Worm (Caenorhabditis elegans) whole organism, L3 larva: Measurements from ENCODE around the gene K01H12.4.

ENCODE experiments used
- elt-1 ChIP-seq: fragments of 150-350 bp; optimal IDR thresholded peaks from 2 replicates; lab custom pipeline; 2014; ENCODE audit warnings: missing biosample characterization, missing genetic modification characterization
- lin-15B ChIP-seq: fragments of 150-350 bp; optimal IDR thresholded peaks from 2 replicates; lab custom pipeline; 2014; ENCODE audit warnings: missing biosample characterization, missing genetic modification characterization
- lin-39 ChIP-seq: fragments of 150-350 bp; optimal IDR thresholded peaks from 2 replicates; lab custom pipeline; 2018; ENCODE audit warnings: missing biosample characterization, missing genetic modification reagents, missing genetic modification characterization
- nhr-11 ChIP-seq: fragments of 150-350 bp; optimal IDR thresholded peaks from 2 replicates; lab custom pipeline; 2014; ENCODE audit warnings: missing biosample characterization, missing genetic modification characterization
- nhr-237 ChIP-seq: fragments of 150-350 bp; optimal IDR thresholded peaks from 2 replicates; lab custom pipeline; 2014; ENCODE audit warnings: missing biosample characterization, missing genetic modification characterization
- nhr-25 ChIP-seq: sonication (generic microtip); optimal IDR thresholded peaks from 2 replicates; lab custom pipeline; 2017; ENCODE audit warnings: missing biosample characterization, missing genetic modification characterization
- nhr-76 ChIP-seq: fragments of 150-350 bp; sonication (generic microtip); optimal IDR thresholded peaks from 5 replicates; lab custom pipeline; 2014; ENCODE audit warnings: missing biosample characterization, missing genetic modification characterization
- nhr-77 ChIP-seq: fragments of 150-350 bp; optimal IDR thresholded peaks from 2 replicates; lab custom pipeline; 2014; ENCODE audit warnings: missing biosample characterization, missing genetic modification characterization
- pha-4 ChIP-seq: fragments of 150-350 bp; optimal IDR thresholded peaks from 2 replicates; lab custom pipeline; 2014; ENCODE audit warnings: missing biosample characterization, missing genetic modification reagents, missing genetic modification characterization

ce11 chrIV:9737204-9737790 is 24.4 kb downstream of the K01H12.4 start, which contains the start of gene cka-1:
- TF ChIP-seq lin-15B (tag; lab: Kevin White, UChicago) = no peak
- TF ChIP-seq nhr-77 = no peak
- TF ChIP-seq lin-39 = no peak
- no peak for TF ChIP-seq nhr-76
- no peak for TF ChIP-seq pha-4
- no peak for TF ChIP-seq nhr-237
- TF ChIP-seq nhr-25 (tag; lab: Kevin White, UChicago) = no peak
- no peak for TF ChIP-seq elt-1 (tag; lab: Kevin White, UChicago)
- no peak for TF ChIP-seq nhr-11
